Worm (Caenorhabditis elegans) whole organism, L1 larva: ENCODE measurements around the gene arc-1.

Experiments used
- egl-27 ChIP-seq, 2 experiments: fragments of 150-350 bp in 1 of 2; sonication (generic microtip); optimal IDR thresholded peaks; 3 replicates each; lab custom pipeline; 2017 to 2018; ENCODE audit warnings: missing biosample characterization in 2 of 2, missing genetic modification characterization in 2 of 2, missing genetic modification reagents in 2 of 2
- nhr-76 ChIP-seq: sonication (generic microtip); optimal IDR thresholded peaks from 2 replicates; lab custom pipeline; 2017; ENCODE audit warnings: missing biosample characterization, missing genetic modification characterization
- nhr-77 ChIP-seq: fragments of 150-350 bp; optimal IDR thresholded peaks from 2 replicates; lab custom pipeline; 2014; ENCODE audit warnings: missing biosample characterization, missing genetic modification characterization
- pag-3 ChIP-seq: sonication (generic microtip); optimal IDR thresholded peaks from 2 replicates; lab custom pipeline; 2017; ENCODE audit warnings: missing genetic modification characterization, mild to moderate bottlenecking, missing compliant biosample characterization, antibody characterized with exemption, borderline replicate concordance; ENCODE audit not compliant: insufficient read depth
- tlp-1 ChIP-seq: fragments of 150-350 bp; optimal IDR thresholded peaks from 2 replicates; lab custom pipeline; 2014; ENCODE audit warnings: missing biosample characterization, missing genetic modification characterization
- zip-4 ChIP-seq: fragments of 200-800 bp; sonication (Bioruptor generic); optimal IDR thresholded peaks from 2 replicates; lab custom pipeline; 2018; ENCODE audit warnings: mild to moderate bottlenecking, missing genetic modification characterization, moderate library complexity, missing compliant biosample characterization

ce11 chrII:9660379-9660778 is 14.4 kb upstream of the arc-1 start, which contains the start of gene ZK1320.3:
- TF ChIP-seq pag-3 (tag; lab: Kevin White, UChicago): no peak
- no peak for TF ChIP-seq tlp-1 (tag; lab: Kevin White, UChicago)
- TF ChIP-seq nhr-77 (tag; lab: Kevin White, UChicago): no peak
- TF ChIP-seq egl-27 (tag; optimal IDR thresholded peaks at IDR 0.05; lab: Kevin White, UChicago): no peak
- no peak for TF ChIP-seq nhr-76 (tag; lab: Kevin White, UChicago)
- no peak for TF ChIP-seq zip-4 (GFP tag; lab: Kevin White, UChicago)
